Worm (Caenorhabditis elegans) whole organism, L3 larva: ENCODE measurements around the gene Y37E11AR.7.

Experiments used
- R02D3.7 ChIP-seq: fragments of 150-350 bp; optimal IDR thresholded peaks from 2 replicates; lab custom pipeline; 2014; ENCODE audit warnings: missing biosample characterization, missing genetic modification characterization
- ceh-28 ChIP-seq: fragments of 150-350 bp; optimal IDR thresholded peaks from 2 replicates; lab custom pipeline; 2014; ENCODE audit warnings: missing biosample characterization, missing genetic modification reagents, missing genetic modification characterization
- ceh-82 ChIP-seq: fragments of 150-350 bp; optimal IDR thresholded peaks from 2 replicates; lab custom pipeline; 2014; ENCODE audit warnings: missing biosample characterization, missing genetic modification characterization
- ceh-9 ChIP-seq: sonication (generic microtip); optimal IDR thresholded peaks from 2 replicates; lab custom pipeline; 2018; ENCODE audit warnings: missing biosample characterization, missing genetic modification characterization
- egl-5 ChIP-seq: fragments of 150-350 bp; optimal IDR thresholded peaks from 2 replicates; lab custom pipeline; 2017; ENCODE audit warnings: missing biosample characterization, missing genetic modification reagents, missing genetic modification characterization, inconsistent platforms
- elt-1 ChIP-seq: fragments of 150-350 bp; optimal IDR thresholded peaks from 2 replicates; lab custom pipeline; 2014; ENCODE audit warnings: missing biosample characterization, missing genetic modification characterization
- elt-2 ChIP-seq: sonication (generic microtip); optimal IDR thresholded peaks from 2 replicates; lab custom pipeline; 2016; ENCODE audit warnings: missing genetic modification reagents, mild to moderate bottlenecking, missing genetic modification characterization, missing compliant biosample characterization
- eor-1 ChIP-seq, 2 experiments: fragments of 150-350 bp; optimal IDR thresholded peaks; 2 replicates each; lab custom pipeline; 2014 to 2018; ENCODE audit warnings: missing biosample characterization in 2 of 2, missing genetic modification characterization in 2 of 2
- fkh-10 ChIP-seq: sonication (generic microtip); optimal IDR thresholded peaks from 2 replicates; lab custom pipeline; 2017; ENCODE audit warnings: missing biosample characterization, missing genetic modification reagents, missing genetic modification characterization
- fos-1 ChIP-seq: fragments of 150-350 bp; optimal IDR thresholded peaks from 2 replicates; lab custom pipeline; 2014; ENCODE audit warnings: missing biosample characterization, missing genetic modification characterization
- hmg-11 ChIP-seq: sonication (generic microtip); optimal IDR thresholded peaks from 2 replicates; lab custom pipeline; 2016; ENCODE audit warnings: missing genetic modification characterization, missing compliant biosample characterization
- lin-15B ChIP-seq: fragments of 150-350 bp; optimal IDR thresholded peaks from 2 replicates; lab custom pipeline; 2014; ENCODE audit warnings: missing biosample characterization, missing genetic modification characterization
- lin-39 ChIP-seq: fragments of 150-350 bp; optimal IDR thresholded peaks from 2 replicates; lab custom pipeline; 2018; ENCODE audit warnings: missing biosample characterization, missing genetic modification reagents, missing genetic modification characterization
- mdl-1 ChIP-seq: fragments of 150-350 bp; optimal IDR thresholded peaks from 2 replicates; lab custom pipeline; 2014; ENCODE audit warnings: missing biosample characterization, missing genetic modification characterization
- mml-1 ChIP-seq: fragments of 150-350 bp; sonication (generic microtip); optimal IDR thresholded peaks from 3 replicates; lab custom pipeline; 2014; ENCODE audit warnings: missing biosample characterization, missing genetic modification characterization
- nfya-1 ChIP-seq: sonication (generic microtip); optimal IDR thresholded peaks from 2 replicates; lab custom pipeline; 2017; ENCODE audit warnings: missing genetic modification characterization, mild to moderate bottlenecking, missing compliant biosample characterization, antibody characterized with exemption, moderate library complexity; ENCODE audit not compliant: insufficient read depth
- nhr-11 ChIP-seq: fragments of 150-350 bp; optimal IDR thresholded peaks from 2 replicates; lab custom pipeline; 2014; ENCODE audit warnings: missing biosample characterization, missing genetic modification characterization
- nhr-12 ChIP-seq: fragments of 150-350 bp; optimal IDR thresholded peaks from 2 replicates; lab custom pipeline; 2014; ENCODE audit warnings: missing biosample characterization, missing genetic modification characterization
- nhr-23 ChIP-seq: fragments of 150-350 bp; optimal IDR thresholded peaks from 2 replicates; lab custom pipeline; 2014; ENCODE audit warnings: missing biosample characterization, missing genetic modification reagents, missing genetic modification characterization
- nhr-237 ChIP-seq: fragments of 150-350 bp; optimal IDR thresholded peaks from 2 replicates; lab custom pipeline; 2014; ENCODE audit warnings: missing biosample characterization, missing genetic modification characterization
- nhr-25 ChIP-seq: sonication (generic microtip); optimal IDR thresholded peaks from 2 replicates; lab custom pipeline; 2017; ENCODE audit warnings: missing biosample characterization, missing genetic modification characterization
- nhr-28 ChIP-seq: fragments of 150-350 bp; optimal IDR thresholded peaks from 2 replicates; lab custom pipeline; 2014; ENCODE audit warnings: missing biosample characterization, missing genetic modification characterization
- nhr-67 ChIP-seq: fragments of 150-350 bp; optimal IDR thresholded peaks from 2 replicates; lab custom pipeline; 2014; ENCODE audit warnings: missing biosample characterization, missing genetic modification characterization
- nhr-76 ChIP-seq: fragments of 150-350 bp; sonication (generic microtip); optimal IDR thresholded peaks from 5 replicates; lab custom pipeline; 2014; ENCODE audit warnings: missing biosample characterization, missing genetic modification characterization
- pha-4 ChIP-seq: fragments of 150-350 bp; optimal IDR thresholded peaks from 2 replicates; lab custom pipeline; 2014; ENCODE audit warnings: missing biosample characterization, missing genetic modification reagents, missing genetic modification characterization
- pqm-1 ChIP-seq: fragments of 150-350 bp; optimal IDR thresholded peaks from 2 replicates; lab custom pipeline; 2017; ENCODE audit warnings: missing biosample characterization, missing genetic modification characterization, inconsistent platforms
- sea-2 ChIP-seq: fragments of 150-350 bp; sonication (generic microtip); optimal IDR thresholded peaks from 4 replicates; lab custom pipeline; 2014; ENCODE audit warnings: missing biosample characterization, missing genetic modification reagents, missing genetic modification characterization
- skn-1 ChIP-seq: fragments of 150-350 bp; optimal IDR thresholded peaks from 2 replicates; lab custom pipeline; 2014; ENCODE audit warnings: missing biosample characterization, missing genetic modification characterization
- snpc-4 ChIP-seq: fragments of 150-350 bp; optimal IDR thresholded peaks from 2 replicates; lab custom pipeline; 2014; ENCODE audit warnings: missing biosample characterization, missing genetic modification characterization
- tbx-2 ChIP-seq: sonication (generic microtip); optimal IDR thresholded peaks from 2 replicates; lab custom pipeline; 2016; ENCODE audit warnings: mild to moderate bottlenecking, missing genetic modification characterization, missing compliant biosample characterization
- zag-1 ChIP-seq: fragments of 150-350 bp; optimal IDR thresholded peaks from 2 replicates; lab custom pipeline; 2014; ENCODE audit warnings: missing biosample characterization, missing genetic modification characterization
- ztf-11 ChIP-seq: fragments of 150-350 bp; optimal IDR thresholded peaks from 2 replicates; lab custom pipeline; 2014; ENCODE audit warnings: missing biosample characterization, missing genetic modification characterization
- ztf-4 ChIP-seq: fragments of 150-350 bp; optimal IDR thresholded peaks from 2 replicates; lab custom pipeline; 2014; ENCODE audit warnings: missing biosample characterization, missing genetic modification characterization

Gene Y37E11AR.7

ce11 chrIV:3725845-3726244, 29.4 kb downstream of the Y37E11AR.7 start, which contains the start of gene smgl-2:
Gene smgl-2 (plus strand): TSS chrIV:3726164.
- TF ChIP-seq nhr-237 (tag; lab: Kevin White, UChicago) (no peak), eor-1 (tag; optimal IDR thresholded peaks at IDR 0.05; lab: Kevin White, UChicago) (peak in 1 of 2 experiments; percentile 40), nhr-76 (tag; lab: Kevin White, UChicago) (no peak), pha-4 (tag; lab: Kevin White, UChicago) (peak; percentile 79), elt-1 (tag; lab: Kevin White, UChicago) (no peak), nhr-12 (tag; lab: Kevin White, UChicago) (no peak), nhr-25 (tag; lab: Kevin White, UChicago) (peak; percentile 42), ceh-28 (tag; lab: Kevin White, UChicago) (peak; percentile 40), hmg-11 (tag; lab: Kevin White, UChicago) (peak; percentile 52), nhr-23 (tag; lab: Kevin White, UChicago) (peak; percentile 65), nfya-1 (peak; percentile 76), ztf-11 (no peak), sea-2 (GFP tag; lab: Kevin White, UChicago) (no peak), nhr-28 (tag; lab: Kevin White, UChicago) (no peak), lin-15B (tag; lab: Kevin White, UChicago) (peak; percentile 81), elt-2 (tag; lab: Kevin White, UChicago) (peak; percentile 41), ceh-9 (no peak), pqm-1 (tag; lab: Kevin White, UChicago) (peak; percentile 50), egl-5 (tag; lab: Kevin White, UChicago) (peak; percentile 80), snpc-4 (peak; percentile 57), R02D3.7 (tag; lab: Kevin White, UChicago) (peak; percentile 44), ceh-82 (tag; lab: Kevin White, UChicago) (peak; percentile 27), mdl-1 (tag; lab: Kevin White, UChicago) (no peak), nhr-67 (tag; lab: Kevin White, UChicago) (no peak)

- TF ChIP-seq ztf-4 (tag; lab: Kevin White, UChicago) (no peak), nhr-23 (tag; lab: Kevin White, UChicago) (no peak)
Observed at ce11 chrIV:3725361-3725760, 29.9 kb downstream of the Y37E11AR.7 start, which contains the start of gene Y37E11AM.2. Gene Y37E11AM.2 (minus strand): TSS chrIV:3725461.

ce11 chrIV:3722690-3723089, 32.6 kb downstream of the Y37E11AR.7 start, which contains the start of gene Y37E11AM.4:
Gene Y37E11AM.4 (minus strand): TSS chrIV:3722790.
- TF ChIP-seq tbx-2 (tag; lab: Kevin White, UChicago) (no peak), fkh-10 (GFP tag; lab: Kevin White, UChicago) (no peak), zag-1 (tag; lab: Kevin White, UChicago) (no peak), ceh-82 (tag; lab: Kevin White, UChicago) (no peak), ceh-28 (tag; lab: Kevin White, UChicago) (no peak), sea-2 (GFP tag; lab: Kevin White, UChicago) (no peak), lin-39 (no peak), nhr-11 (no peak), mml-1 (no peak), mdl-1 (tag; lab: Kevin White, UChicago) (no peak), egl-5 (tag; lab: Kevin White, UChicago) (no peak)
- TF ChIP-seq, all 47 proteins: peak for 0

- TF ChIP-seq elt-2 (tag; lab: Kevin White, UChicago) (peak; percentile 47), pha-4 (tag; lab: Kevin White, UChicago) (peak; percentile 15), skn-1 (tag; lab: Kevin White, UChicago) (no peak), pqm-1 (tag; lab: Kevin White, UChicago) (peak; percentile 25)
Observed at ce11 chrIV:3721973-3722372, 33.3 kb downstream of the Y37E11AR.7 start.

- no peak for TF ChIP-seq snpc-4
- TF ChIP-seq fos-1 (tag; lab: Kevin White, UChicago), result no peak
- peak; percentile 76 for TF ChIP-seq pha-4 (tag; lab: Kevin White, UChicago)
Observed at ce11 chrIV:3720644-3721043, 34.6 kb downstream of the Y37E11AR.7 start.
